Worm (Caenorhabditis elegans) whole organism, late embryonic: ENCODE measurements around the gene ugt-49.

Source experiments
- C38D4.7 ChIP-seq: fragments of 200-800 bp; sonication (Bioruptor generic); optimal IDR thresholded peaks from 2 replicates; lab custom pipeline; 2018; ENCODE audit warnings: mild to moderate bottlenecking, missing genetic modification characterization, moderate library complexity, missing compliant biosample characterization
- F13H6.1 ChIP-seq: sonication (generic microtip); optimal IDR thresholded peaks from 2 replicates; lab custom pipeline; 2016; ENCODE audit warnings: missing genetic modification characterization, missing compliant biosample characterization
- K02D7.2 ChIP-seq: sonication (generic microtip); optimal IDR thresholded peaks from 2 replicates; lab custom pipeline; 2017; ENCODE audit warnings: mild to moderate bottlenecking, missing genetic modification characterization, missing compliant biosample characterization
- K09A11.1 ChIP-seq: sonication (generic microtip); optimal IDR thresholded peaks from 2 replicates; lab custom pipeline; 2017; ENCODE audit warnings: antibody characterized with exemption, mild to moderate bottlenecking, missing genetic modification characterization, missing compliant biosample characterization; ENCODE audit not compliant: insufficient read depth
- T23F11.4 ChIP-seq: fragments of 200-800 bp; sonication (Bioruptor generic); optimal IDR thresholded peaks from 2 replicates; lab custom pipeline; 2018; ENCODE audit warnings: mild to moderate bottlenecking, missing genetic modification characterization, missing compliant biosample characterization
- Y22D7AL.16 ChIP-seq: sonication (generic microtip); optimal IDR thresholded peaks from 2 replicates; lab custom pipeline; 2016; ENCODE audit warnings: missing genetic modification characterization, missing compliant biosample characterization
- ahr-1 ChIP-seq: sonication (generic microtip); optimal IDR thresholded peaks from 2 replicates; lab custom pipeline; 2016; ENCODE audit warnings: missing genetic modification characterization, missing compliant biosample characterization
- ama-1 ChIP-seq: fragments of 150-350 bp; optimal IDR thresholded peaks from 2 replicates; lab custom pipeline; 2014
- ceh-14 ChIP-seq: sonication (generic microtip); optimal IDR thresholded peaks from 2 replicates; lab custom pipeline; 2016; ENCODE audit warnings: missing genotype, missing genetic modification characterization, missing compliant biosample characterization
- ceh-18 ChIP-seq: sonication (generic microtip); optimal IDR thresholded peaks from 2 replicates; lab custom pipeline; 2016; ENCODE audit warnings: missing genetic modification characterization, missing compliant biosample characterization
- ceh-19 ChIP-seq: fragments of 200-800 bp; sonication (Bioruptor generic); optimal IDR thresholded peaks from 2 replicates; lab custom pipeline; 2018; ENCODE audit warnings: mild to moderate bottlenecking, missing genetic modification characterization, missing compliant biosample characterization
- ceh-2 ChIP-seq: sonication (generic microtip); optimal IDR thresholded peaks from 2 replicates; lab custom pipeline; 2016; ENCODE audit warnings: missing genotype, missing genetic modification characterization, missing compliant biosample characterization
- ceh-24 ChIP-seq: sonication (generic microtip); optimal IDR thresholded peaks from 2 replicates; lab custom pipeline; 2016; ENCODE audit warnings: mild to moderate bottlenecking, missing genetic modification characterization, missing compliant biosample characterization
- ceh-30 ChIP-seq: fragments of 150-350 bp; optimal IDR thresholded peaks from 2 replicates; lab custom pipeline; 2014; ENCODE audit warnings: missing biosample characterization, missing genetic modification characterization
- ceh-31 ChIP-seq: sonication (generic microtip); optimal IDR thresholded peaks from 2 replicates; lab custom pipeline; 2016; ENCODE audit warnings: missing genetic modification characterization, missing compliant biosample characterization
- ceh-34 ChIP-seq: sonication (generic microtip); optimal IDR thresholded peaks from 2 replicates; lab custom pipeline; 2016; ENCODE audit warnings: mild to moderate bottlenecking, missing genetic modification characterization, missing compliant biosample characterization
- ceh-48 ChIP-seq: sonication (generic microtip); optimal IDR thresholded peaks from 2 replicates; lab custom pipeline; 2016; ENCODE audit warnings: missing genetic modification characterization, inconsistent platforms, missing compliant biosample characterization
- ceh-6 ChIP-seq: fragments of 200-800 bp; sonication (Bioruptor generic); optimal IDR thresholded peaks from 2 replicates; lab custom pipeline; 2018; ENCODE audit warnings: mild to moderate bottlenecking, missing genetic modification characterization, missing compliant biosample characterization
- ceh-9 ChIP-seq: sonication (generic microtip); optimal IDR thresholded peaks from 2 replicates; lab custom pipeline; 2016; ENCODE audit warnings: mild to moderate bottlenecking, missing genetic modification characterization, inconsistent platforms, missing compliant biosample characterization
- dmd-4 ChIP-seq: sonication (generic microtip); optimal IDR thresholded peaks from 2 replicates; lab custom pipeline; 2016; ENCODE audit warnings: borderline replicate concordance, missing genetic modification characterization, missing compliant biosample characterization
- elt-2 ChIP-seq: sonication (generic microtip); optimal IDR thresholded peaks from 2 replicates; lab custom pipeline; 2016; ENCODE audit warnings: missing genetic modification reagents, missing genetic modification characterization, missing compliant biosample characterization
- elt-4 ChIP-seq: sonication (generic microtip); optimal IDR thresholded peaks from 2 replicates; lab custom pipeline; 2016; ENCODE audit warnings: missing genetic modification characterization, missing compliant biosample characterization
- ets-4 ChIP-seq: sonication (generic microtip); optimal IDR thresholded peaks from 2 replicates; lab custom pipeline; 2016; ENCODE audit warnings: missing genetic modification characterization, missing compliant biosample characterization
- eyg-1 ChIP-seq: sonication (generic microtip); optimal IDR thresholded peaks from 2 replicates; lab custom pipeline; 2016; ENCODE audit warnings: missing genotype, missing genetic modification characterization, missing compliant biosample characterization
- fax-1 ChIP-seq: sonication (generic microtip); optimal IDR thresholded peaks from 2 replicates; lab custom pipeline; 2016; ENCODE audit warnings: missing genotype, missing genetic modification characterization, missing compliant biosample characterization
- fkh-10 ChIP-seq: fragments of 150-350 bp; optimal IDR thresholded peaks from 2 replicates; lab custom pipeline; 2014; ENCODE audit warnings: missing biosample characterization, missing genetic modification reagents, missing genetic modification characterization
- hlh-15 ChIP-seq: sonication (generic microtip); optimal IDR thresholded peaks from 2 replicates; lab custom pipeline; 2016; ENCODE audit warnings: missing genetic modification characterization, missing compliant biosample characterization
- hlh-6 ChIP-seq: sonication (generic microtip); optimal IDR thresholded peaks from 2 replicates; lab custom pipeline; 2016; ENCODE audit warnings: missing genotype, missing genetic modification characterization, missing compliant biosample characterization
- hlh-8 ChIP-seq: sonication (generic microtip); optimal IDR thresholded peaks from 2 replicates; lab custom pipeline; 2016; ENCODE audit warnings: missing genotype, missing genetic modification characterization, missing compliant biosample characterization
- lim-6 ChIP-seq: sonication (generic microtip); optimal IDR thresholded peaks from 2 replicates; lab custom pipeline; 2016; ENCODE audit warnings: missing genetic modification characterization, missing compliant biosample characterization
- lin-11 ChIP-seq: fragments of 200-800 bp; sonication (Bioruptor generic); optimal IDR thresholded peaks from 2 replicates; lab custom pipeline; 2018; ENCODE audit warnings: mild to moderate bottlenecking, missing genetic modification characterization, missing compliant biosample characterization
- madf-2 ChIP-seq: sonication (generic microtip); optimal IDR thresholded peaks from 2 replicates; lab custom pipeline; 2017; ENCODE audit warnings: missing genetic modification characterization, missing compliant biosample characterization
- nfya-1 ChIP-seq: sonication (generic microtip); optimal IDR thresholded peaks from 2 replicates; lab custom pipeline; 2017; ENCODE audit warnings: missing genetic modification characterization, mild to moderate bottlenecking, missing compliant biosample characterization, antibody characterized with exemption, moderate library complexity
- nhr-232 ChIP-seq: sonication (generic microtip); optimal IDR thresholded peaks from 2 replicates; lab custom pipeline; 2016; ENCODE audit warnings: missing genetic modification characterization, missing compliant biosample characterization
- npax-4 ChIP-seq: sonication (generic microtip); optimal IDR thresholded peaks from 2 replicates; lab custom pipeline; 2016; ENCODE audit warnings: missing genetic modification characterization, missing compliant biosample characterization
- odd-2 ChIP-seq: sonication (generic microtip); optimal IDR thresholded peaks from 2 replicates; lab custom pipeline; 2017; ENCODE audit warnings: antibody characterized with exemption, mild to moderate bottlenecking, missing genetic modification characterization, missing compliant biosample characterization
- pat-9 ChIP-seq: fragments of 200-800 bp; sonication (Bioruptor generic); optimal IDR thresholded peaks from 2 replicates; lab custom pipeline; 2018; ENCODE audit warnings: mild to moderate bottlenecking, missing genetic modification characterization, moderate library complexity, missing compliant biosample characterization
- pax-1 ChIP-seq: fragments of 150-350 bp; optimal IDR thresholded peaks from 2 replicates; lab custom pipeline; 2014; ENCODE audit warnings: missing biosample characterization, missing genetic modification characterization
- pha-2 ChIP-seq: sonication (generic microtip); optimal IDR thresholded peaks from 2 replicates; lab custom pipeline; 2017; ENCODE audit warnings: mild to moderate bottlenecking, missing genetic modification characterization, missing compliant biosample characterization
- pha-4 ChIP-seq: fragments of 150-350 bp; optimal IDR thresholded peaks from 2 replicates; lab custom pipeline; 2018; ENCODE audit warnings: missing biosample characterization, missing genetic modification reagents, missing genetic modification characterization
- pros-1 ChIP-seq: fragments of 150-350 bp; optimal IDR thresholded peaks from 2 replicates; lab custom pipeline; 2014; ENCODE audit warnings: missing biosample characterization, missing genetic modification reagents, missing genetic modification characterization
- ref-2 ChIP-seq: sonication (generic microtip); optimal IDR thresholded peaks from 2 replicates; lab custom pipeline; 2016; ENCODE audit warnings: missing genetic modification characterization, missing compliant biosample characterization
- rnt-1 ChIP-seq: sonication (generic microtip); optimal IDR thresholded peaks from 2 replicates; lab custom pipeline; 2016; ENCODE audit warnings: missing genetic modification characterization, missing compliant biosample characterization
- sdc-2 ChIP-seq: sonication (generic microtip); optimal IDR thresholded peaks from 2 replicates; lab custom pipeline; 2016; ENCODE audit warnings: missing genotype, missing genetic modification characterization, missing compliant biosample characterization
- sox-2 ChIP-seq: fragments of 200-800 bp; sonication (Bioruptor generic); IDR thresholded peaks from 2 replicates; pipeline ENCODE4 v1.3.6; 2022; ENCODE audit warnings: missing genetic modification reagents, missing genetic modification characterization, missing compliant biosample characterization
- sox-4 ChIP-seq: sonication (generic microtip); optimal IDR thresholded peaks from 2 replicates; lab custom pipeline; 2017; ENCODE audit warnings: mild to moderate bottlenecking, missing genetic modification characterization, inconsistent platforms, missing compliant biosample characterization
- tbx-2 ChIP-seq: sonication (generic microtip); optimal IDR thresholded peaks from 2 replicates; lab custom pipeline; 2016; ENCODE audit warnings: missing genetic modification characterization, missing compliant biosample characterization
- tbx-7 ChIP-seq: sonication (generic microtip); optimal IDR thresholded peaks from 2 replicates; lab custom pipeline; 2016; ENCODE audit warnings: missing genotype, missing genetic modification characterization, missing compliant biosample characterization
- ttx-3 ChIP-seq: sonication (generic microtip); optimal IDR thresholded peaks from 2 replicates; lab custom pipeline; 2016; ENCODE audit warnings: missing genetic modification reagents, missing genetic modification characterization, missing compliant biosample characterization
- unc-3 ChIP-seq, 2 experiments: fragments of 200-800 bp in 1 of 2; sonication (Bioruptor generic) in 1 of 2; sonication (generic microtip) in 1 of 2; conservative IDR thresholded peaks in 1 of 2; optimal IDR thresholded peaks in 1 of 2; 2 replicates each; pipeline versions ENCODE4 v1.3.6 to Lab custom; 2016 to 2022; ENCODE audit warnings: missing compliant biosample characterization in 2 of 2, missing genetic modification characterization in 2 of 2, missing genetic modification reagents in 1 of 2
- unc-86 ChIP-seq: sonication (generic microtip); optimal IDR thresholded peaks from 2 replicates; lab custom pipeline; 2016; ENCODE audit warnings: missing genetic modification characterization, missing compliant biosample characterization
- zip-5 ChIP-seq: sonication (generic microtip); optimal IDR thresholded peaks from 2 replicates; lab custom pipeline; 2016; ENCODE audit warnings: missing genetic modification characterization, missing compliant biosample characterization
- ztf-16 ChIP-seq: sonication (generic microtip); optimal IDR thresholded peaks from 2 replicates; lab custom pipeline; 2017; ENCODE audit warnings: missing genetic modification characterization, missing compliant biosample characterization

ugt-49 gene

ce11 chrV:10361830-10362397, 10.2 kb upstream of the ugt-49 start, which contains the start of gene cash-1:
cash-1 (plus strand) TSS chrV:10362261.
- TF ChIP-seq zip-5 (tag; lab: Kevin White, UChicago) (no peak), Y22D7AL.16 (tag; lab: Kevin White, UChicago) (no peak), ceh-18 (peak; percentile 23), K09A11.1 (no peak), unc-3 (GFP tag; conservative IDR thresholded peaks at IDR 0.05; lab: Robert Waterston, UW) (no peak), unc-3 (tag; optimal IDR thresholded peaks at IDR 0.05; lab: Kevin White, UChicago) (no peak), rnt-1 (tag; lab: Kevin White, UChicago) (no peak), lin-11 (no peak), ttx-3 (tag; lab: Kevin White, UChicago) (no peak), madf-2 (tag; lab: Kevin White, UChicago) (no peak), C38D4.7 (GFP tag; lab: Kevin White, UChicago) (no peak), nfya-1 (tag; lab: Kevin White, UChicago) (peak; percentile 39), ets-4 (tag; lab: Kevin White, UChicago) (no peak), ceh-31 (peak; percentile 76), npax-4 (tag; lab: Kevin White, UChicago) (no peak), ref-2 (no peak), hlh-8 (tag; lab: Kevin White, UChicago) (no peak), ceh-6 (GFP tag; lab: Kevin White, UChicago) (no peak), ceh-30 (tag; lab: Kevin White, UChicago) (no peak), ceh-19 (GFP tag; lab: Kevin White, UChicago) (no peak), ama-1 (no peak), pax-1 (tag; lab: Kevin White, UChicago) (no peak), ceh-9 (tag; lab: Kevin White, UChicago) (no peak), tbx-7 (no peak), ztf-16 (tag; lab: Kevin White, UChicago) (no peak), T23F11.4 (GFP tag; lab: Kevin White, UChicago) (no peak), elt-2 (tag; lab: Kevin White, UChicago) (peak; percentile 15), fkh-10 (GFP tag; lab: Kevin White, UChicago) (no peak), ceh-24 (tag; lab: Kevin White, UChicago) (no peak), ceh-48 (tag; lab: Kevin White, UChicago) (no peak), pat-9 (no peak), pha-4 (no peak), hlh-15 (tag; lab: Kevin White, UChicago) (no peak), ceh-34 (peak; percentile 10), ahr-1 (no peak), F13H6.1 (tag; lab: Kevin White, UChicago) (no peak), dmd-4 (tag; lab: Kevin White, UChicago) (no peak), fax-1 (tag; lab: Kevin White, UChicago) (no peak), hlh-6 (tag; lab: Kevin White, UChicago) (no peak), unc-86 (tag; lab: Kevin White, UChicago) (no peak), pros-1 (tag; lab: Kevin White, UChicago) (no peak), ceh-2 (tag; lab: Kevin White, UChicago) (peak; percentile 25), sdc-2 (no peak), pha-2 (tag; lab: Kevin White, UChicago) (no peak), nhr-232 (no peak), ceh-14 (tag; lab: Kevin White, UChicago) (no peak), eyg-1 (tag; lab: Kevin White, UChicago) (no peak), sox-4 (no peak), elt-4 (tag; lab: Kevin White, UChicago) (no peak), K02D7.2 (tag; lab: Kevin White, UChicago) (no peak), tbx-2 (tag; lab: Kevin White, UChicago) (peak; percentile 52), sox-2 (no peak), odd-2 (no peak), lim-6 (tag; lab: Kevin White, UChicago) (no peak)
